Fruit fly (Drosophila melanogaster): ENCODE results near the gene Vps60.

Vps60 gene

dm6 chr3L:17616876-17617279, 4.5 kb downstream of the Vps60 start (continued):
- TF ChIP-seq Blimp-1 (GFP tag; optimal IDR thresholded peaks at IDR 0.05) (no peak), chm (GFP tag; IDR thresholded peaks at IDR 0.05) (peak; percentile 42; the same call in 1 of the 2 replicates), Adf1 (GFP tag; IDR thresholded peaks at IDR 0.05) (peak; percentile 68), sug (tag; optimal IDR thresholded peaks at IDR 0.05) (peak; percentile 79), CG42726 (GFP tag; IDR thresholded peaks at IDR 0.05; ENCODE audit: partially characterized antibody) (0 out of 2 replicates have a peak, but pooled peaks have one; percentile 15), z (GFP tag; IDR thresholded peaks at IDR 0.05) (peak; percentile 85), CG17186 (GFP tag; optimal IDR thresholded peaks at IDR 0.05) (no peak), CG13287 (GFP tag; IDR thresholded peaks at IDR 0.05; ENCODE audit: partially characterized antibody) (peak; percentile 39), her (GFP tag; optimal IDR thresholded peaks at IDR 0.05) (peak; percentile 19), CG8290 (GFP tag; optimal IDR thresholded peaks at IDR 0.05) (no peak), CG8290 (tag; optimal IDR thresholded peaks at IDR 0.05) (peak in 1 of 2 experiments; percentile 60), CG32772 (GFP tag; IDR thresholded peaks at IDR 0.05) (no peak), Nf-YA (GFP tag; IDR thresholded peaks at IDR 0.05) (no peak), usp (GFP tag; optimal IDR thresholded peaks at IDR 0.05) (no peak), CG7556 (GFP tag; optimal IDR thresholded peaks at IDR 0.05) (no peak)

DNA sequence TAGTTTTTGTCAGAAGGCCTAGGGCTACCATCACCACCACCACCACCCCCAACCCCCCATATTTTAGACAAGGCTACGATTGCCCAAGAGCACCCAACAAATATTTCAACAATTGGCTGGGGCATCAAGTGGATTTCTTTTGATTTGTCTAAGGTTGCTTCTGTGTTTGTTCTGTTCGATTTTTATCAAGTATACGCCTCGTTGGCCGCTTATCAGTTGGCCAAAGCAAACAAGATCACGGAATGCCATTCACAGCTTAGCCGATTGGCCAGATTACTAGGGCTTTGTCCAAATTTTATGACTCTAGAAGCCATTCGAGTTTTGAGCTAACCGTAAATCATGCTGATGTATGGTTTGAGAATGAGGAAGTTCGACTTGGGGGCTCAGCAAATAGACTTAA, 5.6 kb downstream of the Vps60 start:
- TF ChIP-seq Hmr (GFP tag; optimal IDR thresholded peaks at IDR 0.05): peak; percentile 6
- TF ChIP-seq CG3995 (GFP tag; optimal IDR thresholded peaks at IDR 0.05): peak; percentile 24
- peak; percentile 43 for TF ChIP-seq mirr (GFP tag; optimal IDR thresholded peaks at IDR 0.05)
- TF ChIP-seq Vsx1 (GFP tag; optimal IDR thresholded peaks at IDR 0.05): peak; percentile 41
- TF ChIP-seq GATAe (GFP tag; conservative IDR thresholded peaks at IDR 0.05): 0 out of 2 replicates have a peak, but pooled peaks have one; percentile 28
- TF ChIP-seq sug (tag; optimal IDR thresholded peaks at IDR 0.05): peak; percentile 27
- peak; percentile 49; the same call in 1 of the 2 replicates for TF ChIP-seq CG7372 (GFP tag; IDR thresholded peaks at IDR 0.05)
- TF ChIP-seq exex (tag; optimal IDR thresholded peaks at IDR 0.05): peak; percentile 8
- no peak for TF ChIP-seq CG12942 (GFP tag; optimal IDR thresholded peaks at IDR 0.05)
- TF ChIP-seq CG12744 (GFP tag; optimal IDR thresholded peaks at IDR 0.05): no peak
- TF ChIP-seq Med (GFP tag): peak; percentile 49
- peak; percentile 65; the same call in 1 of the 4 replicates for TF ChIP-seq chinmo (GFP tag; IDR thresholded peaks at IDR 0.05; ENCODE audit: partially characterized antibody)
- no peak for TF ChIP-seq CG4854 (GFP tag; optimal IDR thresholded peaks at IDR 0.05)
- TF ChIP-seq grn (GFP tag; optimal IDR thresholded peaks at IDR 0.05): peak; percentile 84
- peak in 1 of 2 experiments; percentile 10 for TF ChIP-seq eve (GFP tag; optimal IDR thresholded peaks at IDR 0.05)
- peak in 1 of 2 experiments; percentile 71 for TF ChIP-seq Eip74EF (GFP tag; optimal IDR thresholded peaks at IDR 0.05)
- TF ChIP-seq CG13296 (GFP tag; optimal IDR thresholded peaks at IDR 0.05): peak; percentile 49
- peak; percentile 88 for TF ChIP-seq sd (tag; optimal IDR thresholded peaks at IDR 0.05)
- TF ChIP-seq CG30020 (tag; optimal IDR thresholded peaks at IDR 0.05): no peak

- TF ChIP-seq Tbp (GFP tag; optimal IDR thresholded peaks at IDR 0.05) (no peak), ro (GFP tag; IDR thresholded peaks at IDR 0.05) (no peak), pros (GFP tag; optimal IDR thresholded peaks at IDR 0.05) (peak; percentile 19), dmrt11E (tag; optimal IDR thresholded peaks at IDR 0.05) (no peak), lmd (GFP tag; IDR thresholded peaks at IDR 0.05) (no peak), chinmo (GFP tag; IDR thresholded peaks at IDR 0.05; ENCODE audit: partially characterized antibody) (peak; percentile 76; the same call in 2 of the 4 replicates), nmo (GFP tag; optimal IDR thresholded peaks at IDR 0.05) (no peak), Eip74EF (GFP tag; optimal IDR thresholded peaks at IDR 0.05) (peak in 1 of 2 experiments; percentile 18), CG12104 (GFP tag; optimal IDR thresholded peaks at IDR 0.05) (no peak), CG32772 (GFP tag; IDR thresholded peaks at IDR 0.05) (no peak), CG6654 (GFP tag; optimal IDR thresholded peaks at IDR 0.05) (no peak), ara (GFP tag; IDR thresholded peaks at IDR 0.05) (0 out of 2 replicates have a peak, but pooled peaks have one; percentile 10), lov (optimal IDR thresholded peaks at IDR 0.05) (no peak), lov (GFP tag; IDR thresholded peaks at IDR 0.05) (no peak), z (GFP tag; IDR thresholded peaks at IDR 0.05) (peak; percentile 60; the same call in 2 of the 3 replicates), Med (GFP tag) (peak; percentile 54), hkb (optimal IDR thresholded peaks at IDR 0.05) (peak; percentile 20), hkb (GFP tag; IDR thresholded peaks at IDR 0.05) (no peak), ftz-f1 (GFP tag; optimal IDR thresholded peaks at IDR 0.05) (peak; percentile 87), CG7372 (GFP tag; IDR thresholded peaks at IDR 0.05) (no peak), Hr78 (GFP tag; optimal IDR thresholded peaks at IDR 0.05) (peak in 1 of 2 experiments; percentile 4)
These were observed 6.1 kb downstream of the Vps60 start for dm6 chr3L:17615286-17615685.

Measured in whole organism, embryonic.